Fruit fly (Drosophila melanogaster) whole organism, prepupa: ENCODE data around the gene Tis11.

Experiments
- CG10631 ChIP-seq: fragments of 200-800 bp; sonication (Bioruptor generic); optimal IDR thresholded peaks from 2 replicates; lab custom pipeline; 2016; ENCODE audit warnings: missing biosample characterization, missing genetic modification characterization
- CG10669 ChIP-seq: fragments of 200-800 bp; sonication (Bioruptor generic); optimal IDR thresholded peaks from 3 replicates; lab custom pipeline; 2018; ENCODE audit warnings: missing biosample characterization, mild to moderate bottlenecking, missing genetic modification characterization, moderate library complexity
- CG11762 ChIP-seq: fragments of 200-800 bp; sonication (Bioruptor generic); optimal IDR thresholded peaks from 3 replicates; lab custom pipeline; 2016; ENCODE audit warnings: missing biosample characterization, missing genetic modification characterization; ENCODE audit not compliant: insufficient read depth
- CG11902 ChIP-seq: fragments of 200-800 bp; sonication (Bioruptor generic); optimal IDR thresholded peaks from 3 replicates; lab custom pipeline; 2016; ENCODE audit warnings: missing biosample characterization, missing genetic modification characterization
- CG15336 ChIP-seq: fragments of 200-800 bp; sonication (Bioruptor generic); IDR thresholded peaks from 2 replicates; pipeline ENCODE4 v1.3.6; 2022; ENCODE audit warnings: missing biosample characterization, missing genetic modification characterization
- CG16779 ChIP-seq: fragments of 200-800 bp; sonication (Bioruptor generic); optimal IDR thresholded peaks from 3 replicates; lab custom pipeline; 2017; ENCODE audit warnings: missing biosample characterization, mild to moderate bottlenecking, missing genetic modification characterization
- CG3032 ChIP-seq: fragments of 200-800 bp; optimal IDR thresholded peaks from 2 replicates; lab custom pipeline; 2019; ENCODE audit warnings: missing biosample characterization, mild to moderate bottlenecking, missing genetic modification characterization, moderate library complexity
- CG31627 ChIP-seq: fragments of 200-800 bp; sonication (Bioruptor generic); optimal IDR thresholded peaks from 3 replicates; lab custom pipeline; 2016; ENCODE audit warnings: missing biosample characterization, missing genetic modification characterization
- CG32006 ChIP-seq: fragments of 200-800 bp; sonication (Bioruptor generic); optimal IDR thresholded peaks from 3 replicates; lab custom pipeline; 2017; ENCODE audit warnings: missing biosample characterization, mild to moderate bottlenecking, missing genetic modification characterization
- CG34406 ChIP-seq: fragments of 200-800 bp; sonication (Bioruptor generic); optimal IDR thresholded peaks from 3 replicates; lab custom pipeline; 2016; ENCODE audit warnings: missing biosample characterization, missing genetic modification characterization
- CG3919 ChIP-seq: fragments of 200-800 bp; sonication (Bioruptor generic); optimal IDR thresholded peaks from 3 replicates; lab custom pipeline; 2016; ENCODE audit warnings: missing biosample characterization, missing genetic modification characterization
- CG6163 ChIP-seq: fragments of 200-800 bp; sonication (Bioruptor generic); IDR thresholded peaks from 3 replicates; pipeline ENCODE4 v1.3.6; 2022; ENCODE audit warnings: missing biosample characterization, missing genetic modification characterization
- CG6276 ChIP-seq: fragments of 200-800 bp; sonication (Bioruptor generic); optimal IDR thresholded peaks from 2 replicates; lab custom pipeline; 2017; ENCODE audit warnings: missing biosample characterization, mild to moderate bottlenecking, missing genetic modification characterization
- CG6792 ChIP-seq: fragments of 200-800 bp; sonication (Bioruptor generic); optimal IDR thresholded peaks from 3 replicates; lab custom pipeline; 2016; ENCODE audit warnings: missing biosample characterization, missing genetic modification characterization
- CG6808 ChIP-seq: fragments of 200-800 bp; sonication (Bioruptor generic); optimal IDR thresholded peaks from 3 replicates; lab custom pipeline; 2017; ENCODE audit warnings: missing biosample characterization, missing genetic modification characterization, mild to moderate bottlenecking, moderate library complexity, missing genetic modification reagents
- CG7368 ChIP-seq: fragments of 200-800 bp; sonication (Bioruptor generic); optimal IDR thresholded peaks from 3 replicates; lab custom pipeline; 2016; ENCODE audit warnings: missing biosample characterization, missing genetic modification characterization
- CG8119 ChIP-seq: fragments of 200-800 bp; sonication (Bioruptor generic); IDR thresholded peaks from 3 replicates; pipeline ENCODE4 v1.3.6; 2022; ENCODE audit warnings: missing biosample characterization, missing genetic modification characterization
- CG8319 ChIP-seq: fragments of 200-800 bp; sonication (Bioruptor generic); optimal IDR thresholded peaks from 3 replicates; lab custom pipeline; 2016; ENCODE audit warnings: missing biosample characterization, missing genetic modification characterization
- CG8632 ChIP-seq: fragments of 200-800 bp; sonication (Bioruptor generic); optimal IDR thresholded peaks from 3 replicates; lab custom pipeline; 2016; ENCODE audit warnings: missing biosample characterization, missing genetic modification characterization
- CG9139 ChIP-seq: fragments of 200-800 bp; sonication (Bioruptor generic); optimal IDR thresholded peaks from 3 replicates; lab custom pipeline; 2017; ENCODE audit warnings: missing biosample characterization, mild to moderate bottlenecking, missing genetic modification characterization
- Eip75B ChIP-seq: fragments of 200-800 bp; sonication (Bioruptor generic); optimal IDR thresholded peaks from 3 replicates; lab custom pipeline; 2016; ENCODE audit warnings: missing biosample characterization, missing genetic modification characterization
- Eip78C ChIP-seq: fragments of 200-800 bp; sonication (Bioruptor generic); peaks from one replicate; lab custom pipeline; 2016; ENCODE audit warnings: missing biosample characterization, missing genetic modification characterization
- Ets21C ChIP-seq: fragments of 200-800 bp; sonication (Bioruptor generic); optimal IDR thresholded peaks from 3 replicates; lab custom pipeline; 2016; ENCODE audit warnings: missing biosample characterization, missing genetic modification characterization
- Gug ChIP-seq: fragments of 200-800 bp; sonication (Bioruptor generic); IDR thresholded peaks from 2 replicates; pipeline ENCODE4 v1.3.6; 2022; ENCODE audit warnings: missing biosample characterization, missing genetic modification characterization
- Hr38 ChIP-seq: sonication (Bioruptor generic); optimal IDR thresholded peaks from 2 replicates; lab custom pipeline; 2016; ENCODE audit warnings: missing biosample characterization, missing genetic modification characterization
- Hr39 ChIP-seq: fragments of 200-800 bp; sonication (Bioruptor generic); optimal IDR thresholded peaks from 2 replicates; lab custom pipeline; 2016; ENCODE audit warnings: missing biosample characterization, missing genetic modification characterization
- Lpt ChIP-seq: fragments of 200-800 bp; sonication (Bioruptor generic); optimal IDR thresholded peaks from 3 replicates; lab custom pipeline; 2016; ENCODE audit warnings: missing biosample characterization, missing genetic modification characterization
- OdsH ChIP-seq: fragments of 200-800 bp; sonication (Bioruptor generic); optimal IDR thresholded peaks from 3 replicates; lab custom pipeline; 2016; ENCODE audit warnings: missing biosample characterization, missing genetic modification characterization
- Smox ChIP-seq: fragments of 200-800 bp; sonication (Bioruptor generic); optimal IDR thresholded peaks from 3 replicates; lab custom pipeline; 2016; ENCODE audit warnings: missing biosample characterization, missing genetic modification characterization
- Sox102F ChIP-seq: fragments of 200-800 bp; sonication (Bioruptor generic); optimal IDR thresholded peaks from 2 replicates; lab custom pipeline; 2016; ENCODE audit warnings: missing biosample characterization, mild to moderate bottlenecking, missing genetic modification characterization
- Sox14 ChIP-seq: fragments of 200-800 bp; sonication (Bioruptor generic); optimal IDR thresholded peaks from 3 replicates; lab custom pipeline; 2016; ENCODE audit warnings: missing biosample characterization, missing genetic modification characterization
- achi ChIP-seq: fragments of 200-800 bp; sonication (Bioruptor generic); optimal IDR thresholded peaks from 3 replicates; lab custom pipeline; 2016; ENCODE audit warnings: missing biosample characterization, missing genetic modification characterization
- acj6 ChIP-seq: fragments of 200-800 bp; sonication (Bioruptor generic); optimal IDR thresholded peaks from 3 replicates; lab custom pipeline; 2016; ENCODE audit warnings: missing biosample characterization, missing genetic modification characterization
- cyc ChIP-seq: fragments of 200-800 bp; sonication (Bioruptor generic); optimal IDR thresholded peaks from 3 replicates; lab custom pipeline; 2016; ENCODE audit warnings: missing biosample characterization, missing genetic modification characterization
- dac ChIP-seq: fragments of 200-800 bp; sonication (Bioruptor generic); optimal IDR thresholded peaks from 2 replicates; lab custom pipeline; 2017; ENCODE audit warnings: missing biosample characterization, mild to moderate bottlenecking, missing genetic modification characterization
- dsx ChIP-seq: fragments of 200-800 bp; optimal IDR thresholded peaks from 3 replicates; lab custom pipeline; 2019; ENCODE audit warnings: missing biosample characterization, mild to moderate bottlenecking, missing genetic modification characterization, moderate library complexity; ENCODE audit not compliant: poor library complexity, severe bottlenecking
- eg ChIP-seq: fragments of 200-800 bp; sonication (Bioruptor generic); IDR thresholded peaks from 3 replicates; pipeline ENCODE4 v1.3.6; 2022; ENCODE audit warnings: missing biosample characterization, missing genetic modification characterization
- esn ChIP-seq: fragments of 200-800 bp; sonication (Bioruptor generic); optimal IDR thresholded peaks from 2 replicates; lab custom pipeline; 2016; ENCODE audit warnings: missing biosample characterization, mild to moderate bottlenecking, missing genetic modification characterization, moderate library complexity
- fd59A ChIP-seq: fragments of 200-800 bp; sonication (Bioruptor generic); optimal IDR thresholded peaks from 2 replicates; lab custom pipeline; 2017; ENCODE audit warnings: missing biosample characterization, mild to moderate bottlenecking, missing genetic modification characterization, missing genetic modification reagents
- fd85E ChIP-seq: fragments of 200-800 bp; sonication (Bioruptor generic); optimal IDR thresholded peaks from 3 replicates; lab custom pipeline; 2016; ENCODE audit warnings: missing biosample characterization, missing genetic modification characterization
- fkh ChIP-seq: fragments of 200-800 bp; sonication (Bioruptor generic); optimal IDR thresholded peaks from 3 replicates; lab custom pipeline; 2017; ENCODE audit warnings: missing biosample characterization, mild to moderate bottlenecking, missing genetic modification characterization, moderate library complexity
- lz ChIP-seq: fragments of 200-800 bp; sonication (Bioruptor generic); optimal IDR thresholded peaks from 3 replicates; lab custom pipeline; 2016; ENCODE audit warnings: missing biosample characterization, missing genetic modification characterization
- net ChIP-seq: fragments of 200-800 bp; sonication (Bioruptor generic); optimal IDR thresholded peaks from 3 replicates; lab custom pipeline; 2016; ENCODE audit warnings: missing biosample characterization, missing genetic modification characterization
- salr ChIP-seq, 2 experiments: fragments of 200-800 bp; sonication (Bioruptor generic); optimal IDR thresholded peaks; 3 replicates each; lab custom pipeline; 2016 to 2018; ENCODE audit warnings: missing biosample characterization in 2 of 2, missing genetic modification characterization in 2 of 2, mild to moderate bottlenecking in 1 of 2
- ss ChIP-seq, 2 experiments: fragments of 200-800 bp; sonication (Bioruptor generic); optimal IDR thresholded peaks; 2 replicates in 1 of 2; 3 replicates in 1 of 2; lab custom pipeline; 2017 to 2018; ENCODE audit warnings: mild to moderate bottlenecking in 2 of 2, missing biosample characterization in 2 of 2, missing genetic modification characterization in 2 of 2, moderate library complexity in 1 of 2
- topi ChIP-seq: fragments of 200-800 bp; sonication (Bioruptor generic); optimal IDR thresholded peaks from 3 replicates; lab custom pipeline; 2016; ENCODE audit warnings: missing biosample characterization, missing genetic modification characterization

Tis11 gene

DNA sequence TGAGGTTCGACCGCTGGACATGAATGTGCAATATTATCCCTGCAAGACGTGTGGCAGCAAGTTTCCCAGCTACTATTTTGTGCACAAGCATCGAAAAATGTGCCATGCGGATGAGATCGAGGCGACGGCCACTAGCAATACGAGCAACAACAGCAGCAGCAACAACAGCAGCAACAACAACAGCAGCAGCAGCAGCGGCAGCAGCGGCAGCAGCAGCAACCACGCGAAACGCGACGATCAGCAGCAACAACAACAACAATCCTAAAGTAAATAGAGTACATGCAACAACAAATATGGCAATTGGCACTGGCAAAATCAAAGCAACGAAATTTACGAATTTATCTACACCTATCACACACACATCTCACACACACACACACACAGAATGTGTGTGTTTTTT is 49.1 kb downstream of the Tis11 start:
- TF ChIP-seq Sox102F (GFP tag; lab: Kevin White, UChicago) (no peak), CG8119 (GFP tag; lab: Robert Waterston, UW) (0 out of 3 replicates have a peak, but pooled peaks have one; percentile 19)

DNA sequence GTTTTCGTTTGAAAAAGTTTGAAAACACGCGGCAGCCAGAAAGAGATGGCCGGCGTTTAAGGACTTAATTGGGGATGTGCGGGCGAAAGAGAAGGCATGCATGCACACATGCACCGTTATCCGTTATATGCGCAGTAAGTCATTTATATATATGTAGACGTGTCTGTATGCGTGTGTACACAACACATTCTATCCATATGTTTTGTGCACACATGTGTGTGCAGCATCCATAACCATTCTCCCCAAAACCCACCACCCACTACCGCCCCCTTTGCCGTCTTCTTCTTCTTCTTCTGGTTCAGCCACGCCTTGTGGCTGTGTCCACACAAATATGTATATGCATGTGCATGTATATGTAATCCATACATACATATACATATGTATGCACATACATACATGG is 59.4 kb downstream of the Tis11 start:
- TF ChIP-seq dac (GFP tag; lab: Kevin White, UChicago), result no peak
- no peak for TF ChIP-seq Hr38 (GFP tag; lab: Kevin White, UChicago)
- no peak for TF ChIP-seq fd85E (GFP tag; lab: Kevin White, UChicago)

DNA sequence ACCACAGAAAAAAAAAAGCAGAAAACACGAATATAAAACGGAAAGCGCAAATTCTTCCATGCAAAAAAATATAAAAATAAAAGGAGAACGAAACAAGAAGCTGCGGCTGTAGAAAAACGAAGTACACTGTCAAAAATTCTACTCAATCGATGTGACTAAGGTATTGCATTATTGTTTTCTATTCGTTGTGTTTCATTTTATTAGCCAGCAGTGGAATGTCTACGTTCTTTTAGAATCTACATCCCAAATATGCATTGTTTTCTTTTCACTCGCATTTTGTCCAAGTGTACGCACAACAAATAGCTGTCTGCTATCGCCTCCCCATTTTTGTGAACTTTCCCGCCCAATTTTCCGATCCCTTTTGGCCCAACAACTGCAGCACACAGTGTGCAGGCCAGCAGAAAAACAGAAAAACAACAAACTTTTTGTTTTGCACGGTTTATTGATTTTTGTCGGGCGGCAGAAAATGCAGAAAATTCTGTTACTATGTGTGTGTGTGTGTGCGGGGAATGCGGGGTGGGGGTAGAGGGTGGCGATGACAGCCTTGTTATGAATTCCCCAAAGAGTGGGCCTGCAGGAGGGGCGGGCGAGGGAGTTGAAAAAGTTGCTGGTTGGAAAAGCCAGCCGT is 60.1 kb downstream of the Tis11 start:
- TF ChIP-seq CG8119 (GFP tag; lab: Robert Waterston, UW) (peak; percentile 85), salr (GFP tag; optimal IDR thresholded peaks at IDR 0.05; lab: Kevin White, UChicago) (peak; percentile 69 to 87), CG11902 (GFP tag; lab: Kevin White, UChicago) (peak; percentile 80), CG9139 (GFP tag; lab: Kevin White, UChicago) (peak; percentile 71), CG31627 (peak; percentile 88), CG6792 (GFP tag; lab: Kevin White, UChicago) (peak; percentile 88), Eip75B (peak; percentile 90), Hr39 (GFP tag; lab: Kevin White, UChicago) (peak; percentile 88), Eip78C (GFP tag; lab: Kevin White, UChicago) (peak; percentile 96), CG11762 (GFP tag; lab: Kevin White, UChicago) (peak; percentile 87), dac (GFP tag; lab: Kevin White, UChicago) (peak; percentile 79), lz (GFP tag; lab: Kevin White, UChicago) (peak; percentile 85), Ets21C (GFP tag; lab: Kevin White, UChicago) (peak; percentile 76), CG6276 (GFP tag; lab: Kevin White, UChicago) (peak; percentile 75), ss (GFP tag; optimal IDR thresholded peaks at IDR 0.05; lab: Kevin White, UChicago) (peak; percentile 79 to 87), Gug (peak; percentile 67), OdsH (GFP tag; lab: Kevin White, UChicago) (peak; percentile 91), CG34406 (GFP tag; lab: Kevin White, UChicago) (peak; percentile 80), eg (GFP tag; lab: Robert Waterston, UW) (peak; percentile 86), CG3032 (peak; percentile 85), Lpt (GFP tag; lab: Kevin White, UChicago) (peak; percentile 78), CG8632 (GFP tag; lab: Kevin White, UChicago) (peak; percentile 75), CG6808 (GFP tag; lab: Kevin White, UChicago) (peak; percentile 86), fd59A (GFP tag; lab: Kevin White, UChicago) (peak; percentile 87), net (GFP tag; lab: Kevin White, UChicago) (peak; percentile 85), Sox14 (GFP tag; lab: Kevin White, UChicago) (peak; percentile 86), dsx (peak; percentile 76), CG3919 (GFP tag; lab: Kevin White, UChicago) (peak; percentile 91), CG10669 (GFP tag; lab: Kevin White, UChicago) (peak; percentile 90), CG16779 (tag; lab: Kevin White, UChicago) (peak; percentile 76), cyc (GFP tag; lab: Kevin White, UChicago) (peak; percentile 87), achi (GFP tag; lab: Kevin White, UChicago) (peak; percentile 86), CG8319 (GFP tag; lab: Kevin White, UChicago) (peak; percentile 82), CG6163 (peak; percentile 94), CG7368 (GFP tag; lab: Kevin White, UChicago) (peak; percentile 84), fkh (no peak), CG32006 (GFP tag; lab: Kevin White, UChicago) (peak; percentile 88), Hr38 (GFP tag; lab: Kevin White, UChicago) (no peak), esn (peak; percentile 87), CG10631 (GFP tag; lab: Kevin White, UChicago) (peak; percentile 87), Smox (GFP tag; lab: Kevin White, UChicago) (peak; percentile 83), fd85E (GFP tag; lab: Kevin White, UChicago) (peak; percentile 67), acj6 (GFP tag; lab: Kevin White, UChicago) (peak; percentile 88), topi (GFP tag; lab: Kevin White, UChicago) (peak; percentile 88), CG15336 (GFP tag; lab: Robert Waterston, UW) (peak; percentile 81)
